Fruit fly (Drosophila melanogaster) Kc167 (cell line): ENCODE results near the gene CG32147.

ENCODE experiments used
- Myc ChIP-seq: fragments of >200 bp; optimal IDR thresholded peaks from 2 replicates; lab custom pipeline; 2017; ENCODE audit warnings: missing external identifiers
- Sin3A ChIP-seq: fragments of >200 bp; optimal IDR thresholded peaks from 2 replicates; lab custom pipeline; 2018; ENCODE audit warnings: missing external identifiers
- h ChIP-seq: fragments of >200 bp; optimal IDR thresholded peaks from 3 replicates; lab custom pipeline; 2018; ENCODE audit warnings: missing external identifiers
- insv ChIP-seq: fragments of >200 bp; optimal IDR thresholded peaks from 3 replicates; lab custom pipeline; 2018; ENCODE audit warnings: missing external identifiers
- psq ChIP-seq: fragments of >200 bp; optimal IDR thresholded peaks from 2 replicates; lab custom pipeline; 2017; ENCODE audit warnings: missing external identifiers
- ttk ChIP-seq: sonication (Bioruptor generic); optimal IDR thresholded peaks from 2 replicates; lab custom pipeline; 2017; ENCODE audit warnings: missing external identifiers

Gene CG32147

DNA sequence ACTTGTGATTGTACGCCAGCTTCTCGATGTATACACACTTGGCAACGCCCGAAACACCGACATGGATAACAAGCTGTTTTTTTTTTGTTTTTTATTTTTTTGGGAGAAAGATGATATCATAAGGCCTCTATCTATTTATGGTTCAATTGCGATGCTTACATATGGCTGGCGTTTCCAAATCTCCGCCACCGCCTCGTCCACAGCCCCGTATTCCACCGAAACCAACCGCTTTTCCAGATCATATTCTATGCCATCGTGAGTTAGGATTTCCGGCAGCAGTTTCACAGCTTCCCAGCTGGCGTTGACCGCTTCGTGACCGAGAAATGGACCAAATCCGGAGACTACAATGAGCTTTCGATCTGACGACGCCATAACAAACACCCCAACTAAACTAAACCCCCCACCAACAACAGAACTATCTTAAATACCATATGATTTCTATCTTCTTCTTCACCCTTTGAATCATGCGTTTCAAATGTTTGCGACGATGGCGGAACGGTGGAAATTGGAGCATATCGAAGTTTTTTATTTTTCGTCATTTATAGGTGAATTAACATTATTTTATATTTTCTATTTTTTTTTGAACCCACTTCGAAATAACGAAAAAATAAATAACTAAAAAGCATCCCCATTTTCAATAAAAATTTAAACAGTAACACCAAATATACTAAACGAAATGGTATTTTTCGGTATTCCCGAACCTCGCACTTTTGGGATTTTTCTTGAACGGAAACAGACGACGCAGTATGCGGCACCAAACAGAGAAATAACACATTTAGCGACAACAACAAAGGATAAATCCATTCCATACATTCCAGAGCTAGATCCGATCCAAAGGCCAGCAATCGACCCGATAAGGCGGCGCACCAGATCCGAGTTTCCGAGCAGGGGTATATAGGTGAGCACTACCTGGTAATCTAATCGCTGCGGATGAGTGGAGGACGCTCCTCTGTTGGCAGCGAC, at the start of gene CG32147, which contains the start of gene Pex3:
Gene CG32147 (minus strand): TSS at position 422 of the 963 bp plus-strand sequence.
Gene Pex3 (plus strand): TSS at position 718 of the 963 bp plus-strand sequence.
- TF ChIP-seq h (lab: Kevin White, UChicago) = no peak
- no peak for TF ChIP-seq Sin3A (lab: Kevin White, UChicago)
- no peak for TF ChIP-seq ttk (lab: Kevin White, UChicago)
- TF ChIP-seq insv (lab: Kevin White, UChicago) = no peak
- TF ChIP-seq Myc (lab: Kevin White, UChicago) = no peak
- no peak for TF ChIP-seq psq (lab: Kevin White, UChicago)

DNA sequence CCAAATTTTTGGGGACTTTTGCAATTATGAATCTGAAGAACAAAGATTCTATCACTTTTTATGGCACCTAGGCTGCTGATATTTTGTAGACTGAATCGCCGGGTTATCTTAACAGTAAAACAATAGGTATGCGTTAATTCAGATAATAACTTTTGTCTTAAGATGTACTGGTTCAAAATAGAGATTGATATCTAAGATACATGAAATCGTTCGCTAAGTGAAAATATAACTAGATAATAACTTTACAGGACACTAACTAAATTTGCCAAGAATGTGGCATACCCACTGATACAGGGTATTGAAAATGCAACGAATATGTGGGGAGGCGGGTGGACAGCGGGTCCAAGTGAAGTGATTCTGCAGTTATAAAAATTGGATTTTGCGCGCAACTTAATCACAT, 48.3 kb upstream of the CG32147 start:
- no peak for TF ChIP-seq Sin3A (lab: Kevin White, UChicago)
- no peak for TF ChIP-seq ttk (lab: Kevin White, UChicago)
- TF ChIP-seq insv (lab: Kevin White, UChicago) = no peak
- no peak for TF ChIP-seq psq (lab: Kevin White, UChicago)
- TF ChIP-seq h (lab: Kevin White, UChicago) = no peak
- TF ChIP-seq Myc (lab: Kevin White, UChicago) = no peak

DNA sequence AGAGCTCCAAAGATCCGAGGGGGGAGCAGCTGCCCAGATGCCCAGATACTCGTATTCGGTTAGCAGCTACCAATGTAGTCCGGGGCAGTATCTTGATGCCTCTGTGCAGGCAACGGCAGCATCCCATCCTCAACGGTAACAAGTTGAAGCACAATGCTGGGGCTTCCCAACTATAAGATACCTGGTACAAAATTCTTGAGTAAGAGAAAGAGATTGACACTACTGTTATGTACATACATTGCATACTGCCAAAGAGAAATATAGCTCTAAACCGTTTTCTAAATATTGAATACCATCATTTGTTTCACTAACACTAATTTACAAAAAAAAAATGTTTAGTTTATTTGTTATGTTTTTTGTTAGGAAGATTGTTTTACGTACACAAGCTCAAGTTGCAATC, 45.8 kb upstream of the CG32147 start:
- no peak for TF ChIP-seq psq (lab: Kevin White, UChicago)
- no peak for TF ChIP-seq ttk (lab: Kevin White, UChicago)
- no peak for TF ChIP-seq Myc (lab: Kevin White, UChicago)
- TF ChIP-seq h (lab: Kevin White, UChicago) = no peak
- no peak for TF ChIP-seq insv (lab: Kevin White, UChicago)
- TF ChIP-seq Sin3A (lab: Kevin White, UChicago) = no peak

DNA sequence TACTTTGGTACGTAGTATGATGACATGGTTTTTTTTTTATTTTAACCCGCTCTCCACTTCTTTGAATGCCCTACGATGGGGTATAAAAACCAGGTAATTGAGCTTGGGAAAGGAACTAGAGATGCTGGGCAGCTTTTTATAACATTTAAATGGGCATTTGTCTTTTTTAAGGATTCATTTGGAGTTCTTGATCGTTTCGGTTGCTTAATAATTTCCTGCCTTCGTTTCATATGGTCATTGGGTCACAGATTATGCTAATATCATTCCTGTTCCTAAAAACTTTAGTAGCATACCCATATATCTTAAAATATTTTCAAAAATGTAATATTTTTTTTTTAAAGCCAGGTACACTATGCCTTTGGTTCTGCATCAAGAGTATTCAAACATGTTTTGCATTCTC, 44.9 kb upstream of the CG32147 start:
- no peak for TF ChIP-seq Myc (lab: Kevin White, UChicago)
- TF ChIP-seq ttk (lab: Kevin White, UChicago) = no peak
- no peak for TF ChIP-seq insv (lab: Kevin White, UChicago)
- no peak for TF ChIP-seq Sin3A (lab: Kevin White, UChicago)
- no peak for TF ChIP-seq psq (lab: Kevin White, UChicago)
- no peak for TF ChIP-seq h (lab: Kevin White, UChicago)

DNA sequence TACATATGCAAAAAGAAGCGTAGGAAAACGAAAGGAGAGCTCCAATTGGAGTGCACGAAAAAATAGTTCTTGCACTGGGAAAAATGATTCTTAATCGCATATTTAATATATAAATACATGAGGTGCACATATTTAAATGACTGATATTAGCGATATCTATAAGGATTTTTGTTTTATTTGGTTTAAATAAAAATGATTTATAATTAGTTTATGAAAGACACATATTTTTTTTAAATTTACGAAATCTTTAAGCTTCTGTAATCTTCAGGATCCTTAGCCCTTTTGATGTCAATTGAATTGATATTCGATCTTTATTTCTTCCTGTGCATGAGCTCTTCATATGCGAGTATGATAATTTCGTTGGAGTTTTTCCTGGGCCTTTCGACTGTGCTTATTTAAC, 43.9 kb upstream of the CG32147 start:
- TF ChIP-seq Myc (lab: Kevin White, UChicago) (no peak), h (lab: Kevin White, UChicago) (no peak), insv (lab: Kevin White, UChicago) (no peak), Sin3A (lab: Kevin White, UChicago) (no peak), ttk (lab: Kevin White, UChicago) (no peak), psq (lab: Kevin White, UChicago) (no peak)

DNA sequence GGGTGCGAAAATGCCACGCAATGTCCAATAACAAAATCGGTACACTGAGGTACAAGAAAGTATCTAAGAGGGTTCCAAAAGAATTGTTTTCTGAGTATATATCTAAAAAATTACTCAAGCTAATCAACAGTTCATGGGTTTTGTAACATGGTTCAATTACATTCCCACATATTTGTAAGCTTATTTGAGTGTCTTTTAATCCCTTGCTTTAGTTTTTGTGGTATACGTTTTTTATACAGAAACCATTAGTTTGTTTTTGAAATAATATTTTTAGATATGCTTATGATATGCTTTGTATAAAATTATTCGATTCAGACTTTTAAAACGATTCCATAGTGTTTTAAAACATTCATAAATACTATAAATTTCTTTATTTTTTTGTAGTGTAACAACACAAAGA, 37.0 kb upstream of the CG32147 start:
- no peak for TF ChIP-seq psq (lab: Kevin White, UChicago)
- no peak for TF ChIP-seq Myc (lab: Kevin White, UChicago)
- TF ChIP-seq ttk (lab: Kevin White, UChicago) = no peak
- TF ChIP-seq h (lab: Kevin White, UChicago) = no peak
- TF ChIP-seq Sin3A (lab: Kevin White, UChicago) = no peak
- no peak for TF ChIP-seq insv (lab: Kevin White, UChicago)

DNA sequence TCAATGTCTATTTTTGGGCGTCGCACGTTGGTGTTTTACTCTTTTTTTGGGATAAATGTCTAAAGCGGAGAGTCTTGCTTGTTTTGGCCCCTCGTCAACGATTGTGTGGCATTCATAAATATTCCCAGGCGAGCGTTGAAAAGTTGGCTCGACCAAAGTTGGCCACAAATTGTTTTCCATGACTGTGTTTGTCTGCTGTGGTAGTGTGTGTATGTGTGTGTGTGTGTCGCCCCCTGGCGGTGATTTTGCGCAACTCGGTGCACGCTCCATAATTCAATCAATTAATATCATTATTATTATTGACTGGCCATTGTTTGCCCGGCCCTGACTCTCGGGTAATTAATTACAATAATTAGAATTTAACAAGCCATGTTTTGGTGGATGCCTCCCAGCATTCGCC, 34.8 kb upstream of the CG32147 start:
- TF ChIP-seq Sin3A (lab: Kevin White, UChicago) (no peak), insv (lab: Kevin White, UChicago) (no peak), psq (lab: Kevin White, UChicago) (no peak), h (lab: Kevin White, UChicago) (no peak), ttk (lab: Kevin White, UChicago) (no peak), Myc (lab: Kevin White, UChicago) (no peak)

DNA sequence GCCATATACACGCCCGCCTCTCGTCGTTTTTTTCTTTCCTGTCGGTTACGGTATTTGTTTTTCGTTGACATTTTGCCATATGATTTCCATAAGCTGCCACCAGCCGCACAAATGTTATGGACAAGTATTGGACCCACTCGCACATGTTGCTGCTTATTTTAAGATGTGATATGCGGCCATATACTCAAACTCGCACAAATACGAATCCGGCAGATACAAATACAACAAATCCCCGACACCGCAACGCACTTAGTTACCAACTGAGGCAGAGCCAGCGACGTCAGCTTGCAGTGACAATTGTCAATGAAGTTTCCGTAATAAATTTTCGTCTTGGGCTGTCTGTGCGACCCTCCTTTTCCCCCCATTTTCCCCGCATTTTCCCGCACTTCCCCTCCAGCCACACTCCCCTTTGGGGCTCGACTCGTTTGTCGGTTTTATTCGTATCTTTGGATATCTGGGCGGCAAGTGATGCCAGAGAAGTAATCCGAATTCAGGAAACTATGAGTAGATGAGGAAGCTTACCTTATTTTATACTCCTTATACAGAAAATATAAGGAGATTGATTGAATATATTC, 32.9 kb upstream of the CG32147 start:
- no peak for TF ChIP-seq insv (lab: Kevin White, UChicago)

DNA sequence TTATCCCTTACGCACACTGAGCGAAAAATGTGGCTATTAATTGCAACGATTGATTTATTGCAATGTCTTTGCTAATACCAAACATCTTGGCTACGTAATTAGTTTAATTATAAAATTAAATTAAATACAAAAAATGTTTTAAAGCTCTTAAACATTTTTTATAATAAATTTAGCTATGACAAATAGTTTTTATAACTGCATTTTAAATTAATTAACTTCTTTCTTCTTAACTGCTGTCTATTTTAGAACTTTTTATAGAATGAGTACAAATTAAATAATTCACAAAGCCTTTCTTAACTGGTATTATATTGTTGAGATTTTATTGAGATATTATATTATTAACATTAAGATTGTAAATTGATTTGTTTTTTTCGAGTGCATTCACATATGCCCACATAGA, 31.0 kb upstream of the CG32147 start:
- TF ChIP-seq insv (lab: Kevin White, UChicago) (no peak), ttk (lab: Kevin White, UChicago) (no peak), psq (lab: Kevin White, UChicago) (no peak), Sin3A (lab: Kevin White, UChicago) (no peak)

DNA sequence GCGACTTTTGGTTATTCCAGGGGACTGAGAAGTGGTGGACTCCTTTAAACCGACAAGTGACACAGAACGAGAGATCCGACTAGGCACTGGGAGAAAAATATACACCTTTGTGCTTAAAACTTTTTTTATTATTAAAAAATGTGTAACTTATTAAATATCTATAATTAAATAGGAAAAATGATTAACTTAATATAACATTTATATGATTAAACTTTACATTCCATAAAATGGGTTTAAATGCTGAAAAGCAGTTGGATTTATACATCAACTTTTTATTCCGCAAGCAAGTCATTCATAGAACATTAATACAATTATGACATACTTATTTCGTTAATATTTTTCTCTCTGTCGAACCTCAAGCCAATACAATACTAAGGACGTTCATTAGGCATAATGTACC, 30.2 kb upstream of the CG32147 start:
- no peak for TF ChIP-seq h (lab: Kevin White, UChicago)
- TF ChIP-seq insv (lab: Kevin White, UChicago) = no peak
- TF ChIP-seq ttk (lab: Kevin White, UChicago) = no peak
- no peak for TF ChIP-seq Sin3A (lab: Kevin White, UChicago)
- TF ChIP-seq psq (lab: Kevin White, UChicago) = no peak
- no peak for TF ChIP-seq Myc (lab: Kevin White, UChicago)

DNA sequence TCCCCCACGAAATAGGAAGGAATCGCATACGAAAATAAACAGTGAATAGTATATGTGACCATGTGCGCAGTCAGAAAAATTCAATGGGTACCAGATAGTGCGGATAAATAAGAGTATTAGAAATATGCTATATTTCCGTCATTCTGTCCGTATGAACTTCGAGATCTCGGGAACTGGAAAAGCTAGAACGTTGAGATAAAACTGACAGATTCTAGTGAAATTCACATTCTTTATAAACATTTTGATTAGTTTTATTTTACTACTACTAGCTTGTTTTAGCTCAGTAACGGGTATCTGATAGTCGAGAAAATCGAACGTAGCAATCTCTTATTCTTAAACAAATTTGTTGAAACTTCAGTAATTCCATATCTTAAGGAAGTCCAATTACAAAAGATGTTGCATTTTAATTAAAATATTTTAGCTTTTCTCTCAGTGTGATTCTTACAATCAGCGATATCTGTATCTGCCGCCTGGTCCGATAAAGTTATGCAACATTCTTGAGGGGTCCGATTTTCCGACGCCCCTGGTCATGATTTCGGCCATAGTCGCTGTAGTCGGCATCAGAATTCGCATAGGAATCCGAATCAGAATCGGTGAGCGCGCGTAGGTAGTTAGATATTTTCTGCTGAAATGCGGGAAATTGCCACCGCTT, 28.7 kb upstream of the CG32147 start:
- TF ChIP-seq Myc (lab: Kevin White, UChicago) (no peak), Sin3A (lab: Kevin White, UChicago) (no peak), insv (lab: Kevin White, UChicago) (no peak), h (lab: Kevin White, UChicago) (no peak), psq (lab: Kevin White, UChicago) (no peak), ttk (lab: Kevin White, UChicago) (no peak)
